Worm (Caenorhabditis elegans): ENCODE data around the gene B0524.3.
A peak's percentile ranks its signal among the peaks of the same experiment; 100 is the strongest.

The B0524.3 gene

ce11 chrIII:1926456-1926855 lies 39.0 kb downstream of the B0524.3 start:
- TF ChIP-seq Y56A3A.18 (GFP tag; IDR thresholded peaks at IDR 0.05) (0 out of 2 replicates have a peak, but pooled peaks have one; percentile 21), akir-1 (GFP tag; optimal IDR thresholded peaks at IDR 0.05) (no peak), athp-1 (tag; optimal IDR thresholded peaks at IDR 0.05) (peak; percentile 30), ceh-58 (GFP tag; IDR thresholded peaks at IDR 0.05) (no peak), somi-1 (GFP tag; optimal IDR thresholded peaks at IDR 0.05) (peak; percentile 95), B0336.3 (GFP tag; IDR thresholded peaks at IDR 0.05) (peak; percentile 74), C06A6.2 (GFP tag; conservative IDR thresholded peaks at IDR 0.05) (peak; percentile 91), Y95B8A.8 (GFP tag; IDR thresholded peaks at IDR 0.05) (peak; percentile 50; the same call in 1 of the 2 replicates), pbrm-1 (GFP tag; IDR thresholded peaks at IDR 0.05) (peak; percentile 68), ztf-22 (GFP tag; optimal IDR thresholded peaks at IDR 0.05) (peak; percentile 89), F49E8.2 (tag; optimal IDR thresholded peaks at IDR 0.05; ENCODE audit: insufficient read depth) (no peak), attf-5 (GFP tag; optimal IDR thresholded peaks at IDR 0.05) (peak; percentile 66), atf-7 (tag; optimal IDR thresholded peaks at IDR 0.05) (peak; percentile 86), let-607 (tag; optimal IDR thresholded peaks at IDR 0.05) (peak in 1 of 2 experiments; percentile 41), madf-10 (tag; optimal IDR thresholded peaks at IDR 0.05) (peak; percentile 95), egrh-3 (GFP tag; IDR thresholded peaks at IDR 0.05) (peak; percentile 87), ztf-28 (GFP tag; IDR thresholded peaks at IDR 0.05) (no peak), nhr-120 (GFP tag; IDR thresholded peaks at IDR 0.05) (no peak), hmg-1.2 (GFP tag; IDR thresholded peaks at IDR 0.05) (peak; percentile 94), dox-1 (GFP tag; IDR thresholded peaks at IDR 0.05) (peak; percentile 69), ztf-18 (tag; optimal IDR thresholded peaks at IDR 0.05) (no peak), lin-35 (GFP tag; optimal IDR thresholded peaks at IDR 0.05) (peak in 1 of 3 experiments; percentile 35), K11D2.4 (GFP tag; IDR thresholded peaks at IDR 0.05) (peak; percentile 95), ceh-27 (GFP tag; optimal IDR thresholded peaks at IDR 0.05) (peak; percentile 69), B0035.1 (tag; optimal IDR thresholded peaks at IDR 0.05) (peak; percentile 60), ztf-6 (GFP tag; IDR thresholded peaks at IDR 0.05) (0 out of 2 replicates have a peak, but pooled peaks have one; percentile 32), ekl-4 (GFP tag; IDR thresholded peaks at IDR 0.05) (peak; percentile 54; the same call in 1 of the 2 replicates), nfya-2 (GFP tag; IDR thresholded peaks at IDR 0.05) (no peak), ets-4 (GFP tag; optimal IDR thresholded peaks at IDR 0.05) (no peak), zim-3 (tag; optimal IDR thresholded peaks at IDR 0.05) (no peak), ztf-3 (GFP tag; optimal IDR thresholded peaks at IDR 0.05) (peak; percentile 72), lag-1 (GFP tag; IDR thresholded peaks at IDR 0.05) (peak; percentile 81; the same call in 1 of the 2 replicates), tbp1 (GFP tag; optimal IDR thresholded peaks at IDR 0.05) (peak; percentile 51), snpc-4 (GFP tag; optimal IDR thresholded peaks at IDR 0.05) (no peak), snpc-4 (tag; optimal IDR thresholded peaks at IDR 0.05) (peak in 2 of 4 experiments; percentile 54 to 58), pha-4 (tag; optimal IDR thresholded peaks at IDR 0.05) (peak; percentile 79), lir-1 (GFP tag; conservative IDR thresholded peaks at IDR 0.05) (0 out of 2 replicates have a peak, but pooled peaks have one; percentile 12), ztf-25 (GFP tag; IDR thresholded peaks at IDR 0.05) (no peak), Y53G8AR.9 (GFP tag; conservative IDR thresholded peaks at IDR 0.05) (peak; percentile 64; the same call in 1 of the 2 replicates), zfh-2 (GFP tag; conservative IDR thresholded peaks at IDR 0.05) (peak; percentile 98), F10E7.11 (tag; optimal IDR thresholded peaks at IDR 0.05) (no peak), madf-6 (GFP tag; IDR thresholded peaks at IDR 0.05) (no peak), F22D6.2 (tag; optimal IDR thresholded peaks at IDR 0.05) (peak; percentile 67), lin-40 (tag; optimal IDR thresholded peaks at IDR 0.05) (peak; percentile 95), nhr-90 (tag; optimal IDR thresholded peaks at IDR 0.05) (no peak), attf-3 (GFP tag; conservative IDR thresholded peaks at IDR 0.05) (0 out of 2 replicates have a peak, but pooled peaks have one; percentile 33), nfyb-1 (GFP tag; IDR thresholded peaks at IDR 0.05) (peak; percentile 87), tlf-1 (GFP tag; optimal IDR thresholded peaks at IDR 0.05) (peak; percentile 49)
